Worm (Caenorhabditis elegans): ENCODE data around the gene F59A6.12.

DNA sequence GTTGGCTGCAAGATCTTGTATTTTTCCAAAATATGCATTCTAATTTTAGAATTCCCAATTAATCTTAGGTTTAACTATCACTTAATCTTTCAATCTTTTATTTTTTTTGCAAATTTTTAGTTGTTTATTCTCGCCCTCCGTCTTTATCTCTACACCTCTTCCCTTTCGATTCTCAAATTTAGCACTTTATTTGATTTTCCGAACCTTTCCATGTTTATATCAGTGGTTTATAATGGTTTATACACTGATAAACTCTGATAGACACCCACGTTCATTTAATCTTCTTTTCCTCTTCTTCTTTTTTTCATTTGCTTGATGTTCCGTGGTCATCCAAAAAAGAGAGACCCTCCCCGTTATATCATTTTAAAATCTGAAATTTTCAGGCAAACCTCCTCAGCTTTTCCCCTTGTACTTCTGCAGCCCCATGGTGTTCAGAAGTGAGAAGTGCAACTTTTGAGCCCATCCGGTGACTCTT, 10.5 kb upstream of the F59A6.12 start, which contains the start of the genes nsy-1 and F59A6.13:
- TF ChIP-seq nhr-42 (GFP tag; IDR thresholded peaks at IDR 0.05): no peak
- TF ChIP-seq nhr-77 (tag; optimal IDR thresholded peaks at IDR 0.05): no peak
- TF ChIP-seq Y105C5A.15 (GFP tag; IDR thresholded peaks at IDR 0.05): no peak
- peak; percentile 10 for TF ChIP-seq hlh-11 (tag; optimal IDR thresholded peaks at IDR 0.05)
